Worm (Caenorhabditis elegans) whole organism, L3 larva: Measurements from ENCODE around the gene srw-38.

ENCODE experiments used
- ama-1 ChIP-seq: fragments of 150-350 bp; optimal IDR thresholded peaks from 2 replicates; lab custom pipeline; 2018
- ceh-16 ChIP-seq: sonication (generic microtip); optimal IDR thresholded peaks from 2 replicates; lab custom pipeline; 2017; ENCODE audit warnings: missing biosample characterization, missing genetic modification characterization
- elt-2 ChIP-seq: sonication (generic microtip); optimal IDR thresholded peaks from 2 replicates; lab custom pipeline; 2016; ENCODE audit warnings: missing genetic modification reagents, mild to moderate bottlenecking, missing genetic modification characterization, missing compliant biosample characterization
- fkh-10 ChIP-seq: sonication (generic microtip); optimal IDR thresholded peaks from 2 replicates; lab custom pipeline; 2017; ENCODE audit warnings: missing biosample characterization, missing genetic modification reagents, missing genetic modification characterization
- jun-1 ChIP-seq: fragments of 150-350 bp; optimal IDR thresholded peaks from 2 replicates; lab custom pipeline; 2014; ENCODE audit warnings: missing biosample characterization, missing genetic modification reagents, missing genetic modification characterization
- mdl-1 ChIP-seq: fragments of 150-350 bp; optimal IDR thresholded peaks from 2 replicates; lab custom pipeline; 2014; ENCODE audit warnings: missing biosample characterization, missing genetic modification characterization
- unc-62 ChIP-seq: fragments of 150-350 bp; sonication (generic microtip); optimal IDR thresholded peaks from 4 replicates; lab custom pipeline; 2014; ENCODE audit warnings: missing biosample characterization, missing genetic modification reagents, missing genetic modification characterization

ce11 chrV:19836142-19836541 is at the start of gene srw-38:
- TF ChIP-seq mdl-1 (tag; lab: Kevin White, UChicago) = no peak
- no peak for TF ChIP-seq unc-62 (GFP tag; lab: Kevin White, UChicago)
- no peak for TF ChIP-seq ama-1 (lab: Kevin White, UChicago)
- no peak for TF ChIP-seq jun-1 (tag; lab: Kevin White, UChicago)
- no peak for TF ChIP-seq elt-2 (tag; lab: Kevin White, UChicago)
- no peak for TF ChIP-seq ceh-16 (tag; lab: Kevin White, UChicago)
- no peak for TF ChIP-seq fkh-10 (GFP tag; lab: Kevin White, UChicago)
